Fruit fly (Drosophila melanogaster): Measurements from ENCODE around the gene CG10654.

CG10654 gene

DNA sequence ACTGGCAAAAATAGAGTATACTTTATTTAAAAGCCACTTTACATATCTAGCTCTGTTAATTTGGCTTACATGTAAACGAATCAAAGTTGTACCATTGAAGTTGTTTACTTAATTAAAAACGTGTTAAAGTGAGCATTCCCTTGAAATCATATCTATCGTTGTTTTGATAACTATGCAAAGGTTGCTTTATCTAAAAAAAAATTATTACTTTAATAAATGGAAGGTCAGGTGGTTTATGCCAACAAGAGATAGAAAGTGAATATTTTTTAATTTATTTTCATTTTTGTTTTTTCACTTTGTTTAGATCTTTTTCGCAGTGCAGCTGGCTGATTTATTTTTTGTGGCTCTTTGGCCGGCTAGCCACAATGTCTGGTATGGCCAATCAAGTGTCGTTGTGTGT lies 24.7 kb downstream of the CG10654 start (continued):
- TF ChIP-seq CG9797 (GFP tag; optimal IDR thresholded peaks at IDR 0.05) (no peak), CrebB (tag; optimal IDR thresholded peaks at IDR 0.05) (peak; percentile 4), CG6654 (GFP tag; optimal IDR thresholded peaks at IDR 0.05) (peak; percentile 20), Drgx (GFP tag; IDR thresholded peaks at IDR 0.05) (peak; percentile 89), YL-1 (GFP tag; optimal IDR thresholded peaks at IDR 0.05) (peak; percentile 7), bcd (GFP tag; optimal IDR thresholded peaks at IDR 0.05) (peak; percentile 77), Scr (GFP tag; IDR thresholded peaks at IDR 0.05; ENCODE audit: partially characterized antibody) (no peak), HmgZ (tag; optimal IDR thresholded peaks at IDR 0.05) (peak; percentile 24), repo (GFP tag; optimal IDR thresholded peaks at IDR 0.05) (peak; percentile 17), Spps (tag; optimal IDR thresholded peaks at IDR 0.05) (no peak), CG30431 (GFP tag; optimal IDR thresholded peaks at IDR 0.05) (peak; percentile 14), Ada2b (GFP tag; IDR thresholded peaks at IDR 0.05) (peak; percentile 68), CG8924 (tag; optimal IDR thresholded peaks at IDR 0.05) (peak; percentile 77), twi (tag; optimal IDR thresholded peaks at IDR 0.05) (peak; percentile 25), CG12219 (GFP tag; optimal IDR thresholded peaks at IDR 0.05) (peak; percentile 52), Lpt (GFP tag; optimal IDR thresholded peaks at IDR 0.05) (no peak), Hr78 (GFP tag; optimal IDR thresholded peaks at IDR 0.05) (peak in 1 of 2 experiments; percentile 15), CG13287 (GFP tag; IDR thresholded peaks at IDR 0.05; ENCODE audit: partially characterized antibody) (no peak), Nf-YC (tag; optimal IDR thresholded peaks at IDR 0.05) (peak; percentile 72), croc (GFP tag; conservative IDR thresholded peaks at IDR 0.05) (peak; percentile 46; the same call in 2 of the 3 replicates), tna (GFP tag; IDR thresholded peaks at IDR 0.05; ENCODE audit: partially characterized antibody) (no peak), ems (GFP tag; optimal IDR thresholded peaks at IDR 0.05) (peak; percentile 65), jumu (GFP tag; optimal IDR thresholded peaks at IDR 0.05) (peak; percentile 22), sug (tag; optimal IDR thresholded peaks at IDR 0.05) (peak; percentile 51), HLH54F (GFP tag; optimal IDR thresholded peaks at IDR 0.05) (peak; percentile 53), CG4424 (GFP tag; optimal IDR thresholded peaks at IDR 0.05) (peak; percentile 76), sisA (GFP tag; IDR thresholded peaks at IDR 0.05) (peak; percentile 74), ase (GFP tag; IDR thresholded peaks at IDR 0.05) (peak; percentile 72; the same call in 2 of the 3 replicates), CG1647 (GFP tag; optimal IDR thresholded peaks at IDR 0.05) (peak; percentile 47), CG2712 (tag; optimal IDR thresholded peaks at IDR 0.05) (peak; percentile 86), eyg (GFP tag; optimal IDR thresholded peaks at IDR 0.05) (peak; percentile 17), Opbp (GFP tag; IDR thresholded peaks at IDR 0.05; ENCODE audit: partially characterized antibody) (no peak), CG5245 (GFP tag; optimal IDR thresholded peaks at IDR 0.05) (peak; percentile 36), Oaz (GFP tag; IDR thresholded peaks at IDR 0.05) (0 out of 2 replicates have a peak, but pooled peaks have one; percentile 33), sens-2 (GFP tag; IDR thresholded peaks at IDR 0.05) (peak; percentile 32; the same call in 1 of the 2 replicates), danr (GFP tag; IDR thresholded peaks at IDR 0.05) (no peak), CG11504 (tag; optimal IDR thresholded peaks at IDR 0.05) (peak; percentile 91), crol (GFP tag; IDR thresholded peaks at IDR 0.05) (no peak), Fer3 (tag; optimal IDR thresholded peaks at IDR 0.05) (peak; percentile 64), tio (GFP tag; optimal IDR thresholded peaks at IDR 0.05) (peak; percentile 79), yki (optimal IDR thresholded peaks at IDR 0.05) (no peak), CG11085 (GFP tag; IDR thresholded peaks at IDR 0.05) (peak; percentile 48; the same call in 1 of the 2 replicates), sens (GFP tag) (peak; percentile 95), tx (GFP tag; optimal IDR thresholded peaks at IDR 0.05) (no peak), CG7745 (tag; optimal IDR thresholded peaks at IDR 0.05) (no peak), hth (optimal IDR thresholded peaks at IDR 0.05) (no peak), lmd (GFP tag; IDR thresholded peaks at IDR 0.05) (peak; percentile 70), Gsc (GFP tag; IDR thresholded peaks at IDR 0.05) (no peak), seq (GFP tag; IDR thresholded peaks at IDR 0.05) (peak; percentile 61), NfI (GFP tag; optimal IDR thresholded peaks at IDR 0.05) (peak; percentile 63), fd3F (GFP tag; optimal IDR thresholded peaks at IDR 0.05) (peak; percentile 63), fd102C (GFP tag; optimal IDR thresholded peaks at IDR 0.05) (no peak)
